Fruit fly (Drosophila melanogaster) whole organism, wandering third instar larva: ENCODE results near the gene Septin2.

Source experiments
- Abd-B ChIP-seq: fragments of >200 bp; optimal IDR thresholded peaks from 2 replicates; lab custom pipeline; 2017; ENCODE audit warnings: missing biosample characterization, missing genetic modification characterization
- Hr78 ChIP-seq: fragments of >200 bp; optimal IDR thresholded peaks from 2 replicates; lab custom pipeline; 2017; ENCODE audit warnings: missing biosample characterization, missing genetic modification characterization
- Hr83 ChIP-seq: fragments of 200-300 bp; sonication (Bioruptor generic); optimal IDR thresholded peaks from 2 replicates; lab custom pipeline; 2016; ENCODE audit warnings: missing biosample characterization, mild to moderate bottlenecking, missing genetic modification characterization, moderate library complexity; ENCODE audit not compliant: poor library complexity, severe bottlenecking
- Sp1 ChIP-seq: fragments of 200-800 bp; sonication (Bioruptor generic); optimal IDR thresholded peaks from 3 replicates; lab custom pipeline; 2019; ENCODE audit warnings: missing biosample characterization, mild to moderate bottlenecking, missing genetic modification characterization, moderate library complexity
- br ChIP-seq: fragments of 200-800 bp; sonication (Bioruptor generic); optimal IDR thresholded peaks from 2 replicates; lab custom pipeline; 2016; ENCODE audit warnings: missing biosample characterization, missing genetic modification characterization
- dmrt93B ChIP-seq: fragments of 200-800 bp; sonication (Bioruptor generic); optimal IDR thresholded peaks from 2 replicates; lab custom pipeline; 2018; ENCODE audit warnings: missing biosample characterization, mild to moderate bottlenecking, missing genetic modification characterization

- TF ChIP-seq Hr83 (GFP tag; lab: Kevin White, UChicago) (peak; percentile 8), br (GFP tag; lab: Kevin White, UChicago) (peak; percentile 9), Sp1 (GFP tag; lab: Kevin White, UChicago) (peak; percentile 90), Abd-B (GFP tag; lab: Kevin White, UChicago) (no peak), dmrt93B (GFP tag; lab: Kevin White, UChicago) (peak; percentile 69), Hr78 (GFP tag; lab: Kevin White, UChicago) (no peak)
These were observed 6.3 kb upstream of the Septin2 start for dm6 chr3R:20594194-20595144.
